Worm (Caenorhabditis elegans): ENCODE measurements around the gene C05C10.5.
A peak's percentile ranks its signal among the peaks of the same experiment; 100 is the strongest.

ce11 chrII:9931012-9931411 lies 7.8 kb upstream of the C05C10.5 start:
- TF ChIP-seq F44E2.7 (GFP tag; IDR thresholded peaks at IDR 0.05) (no peak), nhr-28 (tag; optimal IDR thresholded peaks at IDR 0.05) (no peak), dve-1 (tag; optimal IDR thresholded peaks at IDR 0.05; ENCODE audit: insufficient read depth) (peak; percentile 14), nhr-237 (tag; optimal IDR thresholded peaks at IDR 0.05) (no peak)

Data from whole organism, L4 larva.